Fruit fly (Drosophila melanogaster) whole organism, embryonic: ENCODE data around the gene alpha-Man-Ia.

Experiments
- Bgb ChIP-seq: fragments of 200-800 bp; sonication (Bioruptor generic); IDR thresholded peaks from 2 replicates; pipeline ENCODE4 v1.3.6; 2022; ENCODE audit warnings: missing biosample characterization, missing genetic modification characterization; ENCODE audit not compliant: partially characterized antibody
- Bteb2 ChIP-seq: fragments of 200-800 bp; sonication (Bioruptor generic); optimal IDR thresholded peaks from 2 replicates; lab custom pipeline; 2016; ENCODE audit warnings: missing biosample characterization, missing genetic modification characterization
- CG10267 ChIP-seq: fragments of 200-800 bp; sonication (Bioruptor generic); optimal IDR thresholded peaks from 2 replicates; lab custom pipeline; 2018; ENCODE audit warnings: missing biosample characterization, mild to moderate bottlenecking, missing genetic modification characterization, moderate library complexity
- CG10366 ChIP-seq: fragments of 200-800 bp; sonication (Bioruptor generic); IDR thresholded peaks from 2 replicates; pipeline ENCODE4 v1.3.6; 2022; ENCODE audit warnings: missing biosample characterization, missing genetic modification characterization
- CG10431 ChIP-seq: fragments of 200-800 bp; sonication (Bioruptor generic); optimal IDR thresholded peaks from 3 replicates; lab custom pipeline; 2018; ENCODE audit warnings: missing biosample characterization, mild to moderate bottlenecking, missing genetic modification characterization
- CG1233 ChIP-seq: fragments of 200-800 bp; sonication (Bioruptor generic); optimal IDR thresholded peaks from 4 replicates; lab custom pipeline; 2018; ENCODE audit warnings: missing biosample characterization, mild to moderate bottlenecking, missing genetic modification characterization
- CG12659 ChIP-seq: fragments of 200-800 bp; sonication (Bioruptor generic); optimal IDR thresholded peaks from 3 replicates; lab custom pipeline; 2017; ENCODE audit warnings: mild to moderate bottlenecking, missing biosample characterization, missing genetic modification reagents, missing genetic modification characterization
- CG12769 ChIP-seq: fragments of 200-800 bp; sonication (Bioruptor generic); optimal IDR thresholded peaks from 2 replicates; lab custom pipeline; 2019; ENCODE audit warnings: missing biosample characterization, mild to moderate bottlenecking, missing genetic modification characterization, moderate library complexity
- CG14710 ChIP-seq: fragments of 200-800 bp; sonication (Bioruptor generic); optimal IDR thresholded peaks from 3 replicates; lab custom pipeline; 2019; ENCODE audit warnings: missing biosample characterization, mild to moderate bottlenecking, missing genetic modification characterization, moderate library complexity
- CG14965 ChIP-seq: fragments of 200-800 bp; sonication (Bioruptor generic); optimal IDR thresholded peaks from 2 replicates; lab custom pipeline; 2016; ENCODE audit warnings: missing biosample characterization, missing genetic modification characterization, borderline replicate concordance
- CG15073 ChIP-seq: fragments of 200-800 bp; sonication (Bioruptor generic); optimal IDR thresholded peaks from 2 replicates; lab custom pipeline; 2016; ENCODE audit warnings: missing biosample characterization, missing genetic modification characterization
- CG15514 ChIP-seq: fragments of 200-800 bp; sonication (Bioruptor generic); optimal IDR thresholded peaks from 3 replicates; lab custom pipeline; 2017; ENCODE audit warnings: missing biosample characterization, missing genetic modification characterization, mild to moderate bottlenecking, moderate library complexity, missing genetic modification reagents
- CG1603 ChIP-seq: fragments of 200-800 bp; sonication (Bioruptor generic); optimal IDR thresholded peaks from 2 replicates; lab custom pipeline; 2019; ENCODE audit warnings: missing biosample characterization, mild to moderate bottlenecking, missing genetic modification characterization, moderate library complexity
- CG17186 ChIP-seq: fragments of 200-800 bp; sonication (Bioruptor generic); optimal IDR thresholded peaks from 3 replicates; lab custom pipeline; 2017; ENCODE audit warnings: missing biosample characterization, missing genetic modification reagents, missing genetic modification characterization
- CG2202 ChIP-seq: fragments of 200-800 bp; sonication (Bioruptor generic); optimal IDR thresholded peaks from 2 replicates; lab custom pipeline; 2018; ENCODE audit warnings: missing biosample characterization, mild to moderate bottlenecking, missing genetic modification characterization
- CG30431 ChIP-seq: fragments of 200-800 bp; sonication (Bioruptor generic); optimal IDR thresholded peaks from 2 replicates; lab custom pipeline; 2017; ENCODE audit warnings: missing biosample characterization, missing genetic modification characterization
- CG3163 ChIP-seq: fragments of 200-800 bp; sonication (Bioruptor generic); optimal IDR thresholded peaks from 3 replicates; lab custom pipeline; 2016; ENCODE audit warnings: missing biosample characterization, missing genetic modification characterization
- CG34224 ChIP-seq: fragments of 200-800 bp; sonication (Bioruptor generic); IDR thresholded peaks from 3 replicates; pipeline ENCODE4 v1.3.6; 2022; ENCODE audit warnings: missing biosample characterization, missing genetic modification characterization; ENCODE audit not compliant: partially characterized antibody
- CG34376 ChIP-seq: fragments of 200-800 bp; sonication (Bioruptor generic); optimal IDR thresholded peaks from 2 replicates; lab custom pipeline; 2018; ENCODE audit warnings: missing biosample characterization, mild to moderate bottlenecking, missing genetic modification characterization
- CG5180 ChIP-seq: fragments of 200-800 bp; sonication (Bioruptor generic); optimal IDR thresholded peaks from 3 replicates; lab custom pipeline; 2017; ENCODE audit warnings: missing biosample characterization, missing genetic modification characterization, mild to moderate bottlenecking, moderate library complexity, missing genetic modification reagents
- CG6683 ChIP-seq: fragments of 200-800 bp; sonication (Bioruptor generic); optimal IDR thresholded peaks from 2 replicates; lab custom pipeline; 2017; ENCODE audit warnings: missing biosample characterization, mild to moderate bottlenecking, missing genetic modification characterization, missing genetic modification reagents
- CG8281 ChIP-seq: fragments of 200-800 bp; sonication (Bioruptor generic); optimal IDR thresholded peaks from 2 replicates; lab custom pipeline; 2018; ENCODE audit warnings: missing biosample characterization, mild to moderate bottlenecking, missing genetic modification characterization, moderate library complexity
- CG8359 ChIP-seq: fragments of 200-800 bp; sonication (Bioruptor generic); optimal IDR thresholded peaks from 2 replicates; lab custom pipeline; 2017; ENCODE audit warnings: missing biosample characterization, mild to moderate bottlenecking, missing genetic modification characterization, borderline replicate concordance
- CG8478 ChIP-seq: fragments of >200 bp; optimal IDR thresholded peaks from 2 replicates; lab custom pipeline; 2018
- CTCF ChIP-seq: fragments of 200-800 bp; sonication (Bioruptor generic); optimal IDR thresholded peaks from 2 replicates; lab custom pipeline; 2017; ENCODE audit warnings: missing biosample characterization, mild to moderate bottlenecking, missing genetic modification characterization, moderate library complexity
- CoRest ChIP-seq: fragments of 200-800 bp; sonication (Bioruptor generic); optimal IDR thresholded peaks from 3 replicates; lab custom pipeline; 2018; ENCODE audit warnings: missing biosample characterization, mild to moderate bottlenecking, missing genetic modification characterization, moderate library complexity
- Eip74EF ChIP-seq, 2 experiments: fragments of 200-800 bp in 1 of 2; fragments of >200 bp in 1 of 2; sonication (Bioruptor generic) in 1 of 2; optimal IDR thresholded peaks; 2 replicates each; lab custom pipeline; 2017 to 2019; ENCODE audit warnings: missing biosample characterization in 2 of 2, missing genetic modification characterization in 2 of 2, mild to moderate bottlenecking in 1 of 2, moderate library complexity in 1 of 2
- Fer1 ChIP-seq: fragments of 200-800 bp; sonication (Bioruptor generic); optimal IDR thresholded peaks from 2 replicates; lab custom pipeline; 2017; ENCODE audit warnings: missing biosample characterization, mild to moderate bottlenecking, missing genetic modification characterization
- Gug ChIP-seq: fragments of 200-800 bp; sonication (Bioruptor generic); IDR thresholded peaks from 4 replicates; pipeline ENCODE4 v1.3.6; 2022; ENCODE audit warnings: missing biosample characterization, missing genetic modification characterization
- HLH3B ChIP-seq: fragments of 200-800 bp; sonication (Bioruptor generic); IDR thresholded peaks from 2 replicates; pipeline ENCODE4 v1.3.6; 2022; ENCODE audit warnings: missing biosample characterization, missing genetic modification characterization
- Hr78 ChIP-seq, 2 experiments: fragments of 200-800 bp in 1 of 2; fragments of >200 bp in 1 of 2; sonication (Bioruptor generic) in 1 of 2; optimal IDR thresholded peaks; 2 replicates each; lab custom pipeline; 2017 to 2019; ENCODE audit warnings: missing biosample characterization in 2 of 2, missing genetic modification characterization in 2 of 2, mild to moderate bottlenecking in 1 of 2, moderate library complexity in 1 of 2
- Lim3 ChIP-seq: fragments of 200-800 bp; sonication (Bioruptor generic); IDR thresholded peaks from 2 replicates; pipeline ENCODE4 v1.3.6; 2022; ENCODE audit warnings: missing biosample characterization, missing genetic modification characterization
- NC2α ChIP-seq: fragments of 200-800 bp; sonication (Bioruptor generic); optimal IDR thresholded peaks from 2 replicates; lab custom pipeline; 2016; ENCODE audit warnings: missing biosample characterization, missing genetic modification characterization
- NC2β ChIP-seq: fragments of 200-800 bp; sonication (Bioruptor generic); optimal IDR thresholded peaks from 2 replicates; lab custom pipeline; 2016; ENCODE audit warnings: missing biosample characterization, missing genetic modification characterization
- Nf-YA ChIP-seq: fragments of 200-800 bp; sonication (Bioruptor generic); IDR thresholded peaks from 2 replicates; pipeline ENCODE4 v1.3.6; 2022; ENCODE audit warnings: missing biosample characterization, missing genetic modification characterization
- amos ChIP-seq: fragments of 200-800 bp; sonication (Bioruptor generic); IDR thresholded peaks from 2 replicates; pipeline ENCODE4 v1.3.6; 2022; ENCODE audit warnings: missing biosample characterization, missing genetic modification characterization; ENCODE audit not compliant: partially characterized antibody
- ci ChIP-seq: fragments of 200-800 bp; sonication (Bioruptor generic); IDR thresholded peaks from 3 replicates; pipeline ENCODE4 v1.3.6; 2022; ENCODE audit warnings: missing biosample characterization, missing genetic modification characterization
- eyg ChIP-seq: fragments of 200-800 bp; sonication (Bioruptor generic); optimal IDR thresholded peaks from 3 replicates; lab custom pipeline; 2016; ENCODE audit warnings: missing biosample characterization, missing genetic modification characterization
- gcm2 ChIP-seq: fragments of 200-800 bp; sonication (Bioruptor generic); optimal IDR thresholded peaks from 2 replicates; lab custom pipeline; 2016; ENCODE audit warnings: missing biosample characterization, missing genetic modification characterization
- gsb-n ChIP-seq: fragments of 200-800 bp; sonication (Bioruptor generic); optimal IDR thresholded peaks from 3 replicates; lab custom pipeline; 2018; ENCODE audit warnings: missing biosample characterization, mild to moderate bottlenecking, missing genetic modification characterization
- nmo ChIP-seq: fragments of 200-800 bp; sonication (Bioruptor generic); optimal IDR thresholded peaks from 2 replicates; lab custom pipeline; 2018; ENCODE audit warnings: missing biosample characterization, mild to moderate bottlenecking, missing genetic modification characterization, moderate library complexity
- phol ChIP-seq: fragments of 200-800 bp; sonication (Bioruptor generic); optimal IDR thresholded peaks from 3 replicates; lab custom pipeline; 2018; ENCODE audit warnings: missing biosample characterization, mild to moderate bottlenecking, missing genetic modification characterization, moderate library complexity
- psq ChIP-seq: fragments of 200-800 bp; sonication (Bioruptor generic); optimal IDR thresholded peaks from 2 replicates; lab custom pipeline; 2017; ENCODE audit warnings: missing biosample characterization, missing genetic modification characterization
- sc ChIP-seq, 3 experiments: fragments of >200 bp in 2 of 3; fragments of 200-800 bp in 1 of 3; sonication (Bioruptor generic) in 1 of 3; optimal IDR thresholded peaks; 2 replicates in 2 of 3; 3 replicates in 1 of 3; lab custom pipeline; 2017; ENCODE audit warnings: mild to moderate bottlenecking in 1 of 3, missing biosample characterization in 1 of 3, missing genetic modification characterization in 1 of 3, missing genetic modification reagents in 1 of 3
- sens ChIP-seq: fragments of 200-800 bp; sonication (Bioruptor generic); peaks from one replicate; lab custom pipeline; 2016; ENCODE audit warnings: missing biosample characterization, missing genetic modification characterization
- shn ChIP-seq: fragments of 200-800 bp; sonication (Bioruptor generic); optimal IDR thresholded peaks from 3 replicates; lab custom pipeline; 2016; ENCODE audit warnings: missing biosample characterization, missing genetic modification characterization
- so ChIP-seq: fragments of 200-800 bp; sonication (Bioruptor generic); IDR thresholded peaks from 3 replicates; pipeline ENCODE4 v1.3.6; 2022; ENCODE audit warnings: missing biosample characterization, missing genetic modification characterization
- twi ChIP-seq: fragments of 200-800 bp; optimal IDR thresholded peaks from 2 replicates; lab custom pipeline; 2019; ENCODE audit warnings: missing biosample characterization, mild to moderate bottlenecking, missing genetic modification characterization, moderate library complexity
- wek ChIP-seq: fragments of 200-800 bp; sonication (Bioruptor generic); optimal IDR thresholded peaks from 3 replicates; lab custom pipeline; 2018; ENCODE audit warnings: missing biosample characterization, mild to moderate bottlenecking, missing genetic modification characterization, moderate library complexity
- zen ChIP-seq: fragments of 200-800 bp; sonication (Bioruptor generic); optimal IDR thresholded peaks from 3 replicates; lab custom pipeline; 2018; ENCODE audit warnings: missing biosample characterization, mild to moderate bottlenecking, missing genetic modification characterization, moderate library complexity

The alpha-Man-Ia gene

DNA sequence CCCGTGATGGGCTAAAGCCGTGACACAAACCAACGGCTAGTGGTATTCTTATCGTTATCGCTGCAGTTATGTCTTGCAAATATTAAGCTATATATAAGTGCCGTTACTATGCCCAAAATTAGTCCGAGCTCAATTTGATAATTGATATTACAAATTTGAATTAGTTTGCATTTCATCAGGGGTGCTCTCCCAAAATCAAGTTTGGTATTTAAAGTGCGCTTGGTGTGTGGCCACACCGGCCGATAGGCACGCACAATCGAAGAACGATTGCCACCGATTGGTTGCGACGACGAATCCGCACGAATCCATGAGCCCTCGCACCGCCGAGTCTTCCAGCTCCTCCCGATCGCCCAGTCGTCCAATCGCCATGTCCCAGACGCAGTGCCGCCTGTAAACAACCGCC is 42.0 kb upstream of the alpha-Man-Ia start, which contains the start of gene CG17841 (continued):
- TF ChIP-seq NC2α (GFP tag; lab: Kevin White, UChicago) = no peak
- no peak for TF ChIP-seq Gug (GFP tag; lab: Robert Waterston, UW)
- no peak for TF ChIP-seq psq (GFP tag; lab: Kevin White, UChicago)
- no peak for TF ChIP-seq CG2202 (tag; lab: Kevin White, UChicago)
- TF ChIP-seq Bteb2 (GFP tag; lab: Kevin White, UChicago) = no peak
- TF ChIP-seq amos = peak; percentile 43; the same call in 1 of the 2 replicates
- peak; percentile 47; the same call in 1 of the 2 replicates for TF ChIP-seq Bgb (GFP tag; lab: Robert Waterston, UW)
- peak; percentile 48 for TF ChIP-seq CoRest (tag; lab: Kevin White, UChicago)
- no peak for TF ChIP-seq Lim3 (GFP tag; lab: Robert Waterston, UW)
- no peak for TF ChIP-seq gcm2 (GFP tag; lab: Kevin White, UChicago)
- no peak for TF ChIP-seq gsb-n
- no peak for TF ChIP-seq CG15073 (GFP tag; lab: Kevin White, UChicago)
- TF ChIP-seq Hr78 (GFP tag; optimal IDR thresholded peaks at IDR 0.05; lab: Kevin White, UChicago) = no peak
- TF ChIP-seq CG34224 (GFP tag; lab: Robert Waterston, UW) = 0 out of 3 replicates have a peak, but pooled peaks have one; percentile 35
- TF ChIP-seq CG6683 (GFP tag; lab: Kevin White, UChicago) = no peak
- TF ChIP-seq zen (tag; lab: Kevin White, UChicago) = no peak
- no peak for TF ChIP-seq CTCF (GFP tag; lab: Kevin White, UChicago)
- no peak for TF ChIP-seq CG10431 (GFP tag; lab: Kevin White, UChicago)
- no peak for TF ChIP-seq eyg (GFP tag; lab: Kevin White, UChicago)
- TF ChIP-seq Nf-YA = no peak
- no peak for TF ChIP-seq CG8281 (tag; lab: Kevin White, UChicago)
- no peak for TF ChIP-seq Eip74EF (GFP tag; optimal IDR thresholded peaks at IDR 0.05; lab: Kevin White, UChicago)
- no peak for TF ChIP-seq twi (tag; lab: Kevin White, UChicago)
- TF ChIP-seq CG17186 = peak; percentile 34
- TF ChIP-seq Fer1 (GFP tag; lab: Kevin White, UChicago) = peak; percentile 5
- TF ChIP-seq CG10366 (GFP tag; lab: Robert Waterston, UW) = no peak
- TF ChIP-seq HLH3B = no peak
- TF ChIP-seq shn (GFP tag; lab: Kevin White, UChicago) = no peak
- peak; percentile 89 for TF ChIP-seq CG14710 (tag; lab: Kevin White, UChicago)
- TF ChIP-seq CG14965 (GFP tag; lab: Kevin White, UChicago) = no peak
- TF ChIP-seq NC2β (GFP tag; lab: Kevin White, UChicago) = no peak
- TF ChIP-seq so (GFP tag; lab: Robert Waterston, UW) = 0 out of 3 replicates have a peak, but pooled peaks have one; percentile 19
- TF ChIP-seq CG3163 (GFP tag; lab: Kevin White, UChicago) = no peak
- peak; percentile 95 for TF ChIP-seq wek (GFP tag; lab: Kevin White, UChicago)
- TF ChIP-seq CG12769 (tag; lab: Kevin White, UChicago) = peak; percentile 6
- peak; percentile 46 for TF ChIP-seq nmo
- TF ChIP-seq CG12659 (GFP tag; lab: Kevin White, UChicago) = peak; percentile 55
- TF ChIP-seq CG5180 (GFP tag; lab: Kevin White, UChicago) = no peak
- TF ChIP-seq CG34376 = no peak
- TF ChIP-seq CG8478 (lab: Kevin White, UChicago) = no peak
- peak; percentile 84 for TF ChIP-seq sens (GFP tag; lab: Kevin White, UChicago)
- peak; percentile 65 for TF ChIP-seq CG10267
- TF ChIP-seq CG8359 (GFP tag; lab: Kevin White, UChicago) = no peak
- peak; percentile 40 for TF ChIP-seq phol (tag; lab: Kevin White, UChicago)
- TF ChIP-seq CG1233 (GFP tag; lab: Kevin White, UChicago) = no peak
- no peak for TF ChIP-seq ci (GFP tag; lab: Robert Waterston, UW)
- no peak for TF ChIP-seq sc (optimal IDR thresholded peaks at IDR 0.05; lab: Kevin White, UChicago)
- TF ChIP-seq sc (GFP tag; optimal IDR thresholded peaks at IDR 0.05; lab: Kevin White, UChicago) = no peak
- TF ChIP-seq CG1603 (tag; lab: Kevin White, UChicago) = peak; percentile 99
- TF ChIP-seq CG30431 (GFP tag; lab: Kevin White, UChicago) = no peak
- TF ChIP-seq CG15514 (GFP tag; lab: Kevin White, UChicago) = peak; percentile 66
